Fruit fly (Drosophila melanogaster): ENCODE results near the gene CG32751.

DNA sequence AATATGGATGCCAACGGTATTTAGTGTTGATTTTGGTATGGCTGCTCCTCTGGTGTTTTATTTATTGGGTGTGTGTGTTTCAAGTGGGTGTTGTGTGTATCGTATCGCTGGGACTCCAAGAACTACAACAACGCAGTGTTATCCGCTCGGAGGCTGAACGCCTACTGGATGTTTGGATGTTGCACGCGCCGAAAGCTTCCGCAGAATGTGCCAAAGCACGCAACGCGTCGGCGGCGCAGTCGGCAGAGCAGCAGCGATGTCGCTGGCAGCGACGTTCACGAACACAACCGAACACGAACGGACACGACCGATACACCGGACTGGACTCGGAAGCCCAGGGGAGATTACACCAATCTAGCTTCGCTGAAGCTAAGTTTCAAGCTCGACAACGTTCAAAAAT, 6.1 kb downstream of the CG32751 start, which contains the start of gene Ca-alpha1T:
- TF ChIP-seq bab1 (GFP tag; optimal IDR thresholded peaks at IDR 0.05): no peak
- no peak for TF ChIP-seq CG33017 (tag; optimal IDR thresholded peaks at IDR 0.05)
